Worm (Caenorhabditis elegans) whole organism, midembryonic: ENCODE measurements around the gene sri-1.

Experiments
- flt-1 ChIP-seq: fragments of 200-800 bp; sonication (Bioruptor generic); IDR thresholded peaks from 2 replicates; pipeline ENCODE4 v1.3.6; 2022; ENCODE audit warnings: missing genetic modification characterization, missing compliant biosample characterization
- tab-1 ChIP-seq: fragments of 200-800 bp; sonication (Bioruptor generic); IDR thresholded peaks from 2 replicates; pipeline ENCODE4 v1.3.6; 2022; ENCODE audit warnings: missing genetic modification characterization, missing compliant biosample characterization

ce11 chrV:15982733-15983344 lies 15.4 kb upstream of the sri-1 start, which contains the start of the genes fbxa-99 and F36G9.13:
- no peak for TF ChIP-seq flt-1 (GFP tag; lab: Robert Waterston, UW)
- TF ChIP-seq tab-1 = no peak
